Fruit fly (Drosophila melanogaster) whole organism, embryonic: ENCODE measurements around the gene CG13699.

ENCODE experiments used
- Adf1 ChIP-seq: fragments of 200-800 bp; sonication (Bioruptor generic); IDR thresholded peaks from 2 replicates; pipeline ENCODE4 v1.3.6; 2022; ENCODE audit warnings: missing biosample characterization, missing genetic modification characterization
- Antp ChIP-seq: fragments of 200-800 bp; sonication (Bioruptor generic); optimal IDR thresholded peaks from 3 replicates; lab custom pipeline; 2016; ENCODE audit warnings: missing biosample characterization, missing genetic modification characterization
- Atf-2 ChIP-seq: fragments of 200-800 bp; sonication (Bioruptor generic); optimal IDR thresholded peaks from 2 replicates; lab custom pipeline; 2016; ENCODE audit warnings: missing biosample characterization, missing genetic modification characterization
- Bdp1 ChIP-seq: fragments of 200-800 bp; sonication (Bioruptor generic); optimal IDR thresholded peaks from 3 replicates; lab custom pipeline; 2016; ENCODE audit warnings: missing biosample characterization, missing genetic modification characterization
- Bgb ChIP-seq: fragments of 200-800 bp; sonication (Bioruptor generic); IDR thresholded peaks from 2 replicates; pipeline ENCODE4 v1.3.6; 2022; ENCODE audit warnings: missing biosample characterization, missing genetic modification characterization; ENCODE audit not compliant: partially characterized antibody
- CG10274 ChIP-seq: fragments of 200-800 bp; sonication (Bioruptor generic); optimal IDR thresholded peaks from 3 replicates; lab custom pipeline; 2017; ENCODE audit warnings: missing biosample characterization, mild to moderate bottlenecking, missing genetic modification characterization
- CG10321 ChIP-seq: fragments of 200-800 bp; sonication (Bioruptor generic); IDR thresholded peaks from 2 replicates; pipeline ENCODE4 v1.3.6; 2022; ENCODE audit warnings: missing biosample characterization, missing genetic modification characterization
- CG10462 ChIP-seq: fragments of 200-800 bp; sonication (Bioruptor generic); optimal IDR thresholded peaks from 2 replicates; lab custom pipeline; 2016; ENCODE audit warnings: missing biosample characterization, missing genetic modification characterization
- CG10543 ChIP-seq: fragments of 200-800 bp; sonication (Bioruptor generic); optimal IDR thresholded peaks from 3 replicates; lab custom pipeline; 2017; ENCODE audit warnings: missing biosample characterization, mild to moderate bottlenecking, missing genetic modification characterization, moderate library complexity
- CG11695 ChIP-seq: fragments of 200-800 bp; sonication (Bioruptor generic); IDR thresholded peaks from 3 replicates; pipeline ENCODE4 v1.3.6; 2022; ENCODE audit warnings: missing biosample characterization, missing genetic modification characterization
- CG13287 ChIP-seq: fragments of 200-800 bp; sonication (Bioruptor generic); IDR thresholded peaks from 2 replicates; pipeline ENCODE4 v1.3.6; 2022; ENCODE audit warnings: missing biosample characterization, missing genetic modification characterization; ENCODE audit not compliant: partially characterized antibody
- CG15601 ChIP-seq: fragments of 200-800 bp; sonication (Bioruptor generic); optimal IDR thresholded peaks from 3 replicates; lab custom pipeline; 2019; ENCODE audit warnings: missing biosample characterization, mild to moderate bottlenecking, missing genetic modification characterization, moderate library complexity
- CG15696 ChIP-seq: fragments of 200-800 bp; sonication (Bioruptor generic); optimal IDR thresholded peaks from 2 replicates; lab custom pipeline; 2019; ENCODE audit warnings: missing biosample characterization, mild to moderate bottlenecking, missing genetic modification characterization, moderate library complexity
- CG17385 ChIP-seq: fragments of 200-800 bp; sonication (Bioruptor generic); optimal IDR thresholded peaks from 3 replicates; lab custom pipeline; 2018; ENCODE audit warnings: missing biosample characterization, mild to moderate bottlenecking, missing genetic modification characterization
- CG31224 ChIP-seq: fragments of 200-800 bp; sonication (Bioruptor generic); IDR thresholded peaks from 2 replicates; pipeline ENCODE4 v1.3.6; 2022; ENCODE audit warnings: missing biosample characterization, missing genetic modification characterization
- CG33213 ChIP-seq: fragments of 200-800 bp; sonication (Bioruptor generic); optimal IDR thresholded peaks from 3 replicates; lab custom pipeline; 2016; ENCODE audit warnings: missing biosample characterization, missing genetic modification characterization
- CG6254 ChIP-seq: fragments of 200-800 bp; sonication (Bioruptor generic); optimal IDR thresholded peaks from 3 replicates; lab custom pipeline; 2017; ENCODE audit warnings: mild to moderate bottlenecking, missing biosample characterization, missing genetic modification reagents, missing genetic modification characterization
- CG9797 ChIP-seq: fragments of 200-800 bp; sonication (Bioruptor generic); optimal IDR thresholded peaks from 3 replicates; lab custom pipeline; 2018; ENCODE audit warnings: missing biosample characterization, mild to moderate bottlenecking, missing genetic modification characterization
- D19B ChIP-seq: fragments of 200-800 bp; sonication (Bioruptor generic); optimal IDR thresholded peaks from 2 replicates; lab custom pipeline; 2017; ENCODE audit warnings: missing biosample characterization, mild to moderate bottlenecking, missing genetic modification characterization
- Deaf1 ChIP-seq: fragments of 200-800 bp; optimal IDR thresholded peaks from 3 replicates; lab custom pipeline; 2019; ENCODE audit warnings: missing biosample characterization, mild to moderate bottlenecking, missing genetic modification characterization, moderate library complexity
- Ets97D ChIP-seq: fragments of 200-800 bp; sonication (Bioruptor generic); optimal IDR thresholded peaks from 3 replicates; lab custom pipeline; 2016; ENCODE audit warnings: missing biosample characterization, missing genetic modification characterization
- H15 ChIP-seq: fragments of 200-800 bp; sonication (Bioruptor generic); IDR thresholded peaks from 3 replicates; pipeline ENCODE4 v1.3.6; 2022; ENCODE audit warnings: missing biosample characterization, missing genetic modification characterization
- H2.0 ChIP-seq: fragments of 200-800 bp; sonication (Bioruptor generic); IDR thresholded peaks from 2 replicates; pipeline ENCODE4 v1.3.6; 2022; ENCODE audit warnings: missing biosample characterization, missing genetic modification characterization
- HHEX ChIP-seq: fragments of 200-800 bp; sonication (Bioruptor generic); optimal IDR thresholded peaks from 3 replicates; lab custom pipeline; 2017; ENCODE audit warnings: missing biosample characterization, mild to moderate bottlenecking, missing genetic modification characterization, missing genetic modification reagents
- HLHmδ ChIP-seq: fragments of 200-800 bp; sonication (Bioruptor generic); optimal IDR thresholded peaks from 2 replicates; lab custom pipeline; 2018; ENCODE audit warnings: missing biosample characterization, mild to moderate bottlenecking, missing genetic modification characterization, moderate library complexity
- Hmx ChIP-seq: fragments of 200-800 bp; sonication (Bioruptor generic); optimal IDR thresholded peaks from 2 replicates; lab custom pipeline; 2016; ENCODE audit warnings: missing biosample characterization, missing genetic modification characterization
- NFAT ChIP-seq: fragments of 200-800 bp; sonication (Bioruptor generic); IDR thresholded peaks from 2 replicates; pipeline ENCODE4 v1.3.6; 2022; ENCODE audit warnings: missing biosample characterization, missing genetic modification characterization
- PHDP ChIP-seq: fragments of 200-800 bp; sonication (Bioruptor generic); optimal IDR thresholded peaks from 3 replicates; lab custom pipeline; 2018; ENCODE audit warnings: missing biosample characterization, mild to moderate bottlenecking, missing genetic modification characterization, moderate library complexity
- Poxn ChIP-seq: fragments of 200-800 bp; sonication (Bioruptor generic); IDR thresholded peaks from 2 replicates; pipeline ENCODE4 v1.3.6; 2022; ENCODE audit warnings: missing biosample characterization, missing genetic modification characterization
- Sox100B ChIP-seq: fragments of 200-800 bp; sonication (Bioruptor generic); optimal IDR thresholded peaks from 3 replicates; lab custom pipeline; 2018; ENCODE audit warnings: missing biosample characterization, mild to moderate bottlenecking, missing genetic modification characterization
- Spps ChIP-seq: fragments of 200-800 bp; sonication (Bioruptor generic); optimal IDR thresholded peaks from 2 replicates; lab custom pipeline; 2018; ENCODE audit warnings: missing biosample characterization, mild to moderate bottlenecking, missing genetic modification characterization
- chinmo ChIP-seq: fragments of 200-800 bp; sonication (Bioruptor generic); IDR thresholded peaks from 4 replicates; pipeline ENCODE4 v1.3.6; 2022; ENCODE audit warnings: missing biosample characterization, missing genetic modification characterization; ENCODE audit not compliant: partially characterized antibody
- chm ChIP-seq: fragments of 200-800 bp; sonication (Bioruptor generic); IDR thresholded peaks from 2 replicates; pipeline ENCODE4 v1.3.6; 2022; ENCODE audit warnings: missing biosample characterization, missing genetic modification characterization
- danr ChIP-seq: fragments of 200-800 bp; sonication (Bioruptor generic); IDR thresholded peaks from 2 replicates; pipeline ENCODE4 v1.3.6; 2022; ENCODE audit warnings: missing biosample characterization, missing genetic modification characterization
- emc ChIP-seq: fragments of 200-800 bp; sonication (Bioruptor generic); optimal IDR thresholded peaks from 2 replicates; lab custom pipeline; 2016; ENCODE audit warnings: missing biosample characterization, missing genetic modification characterization
- eve ChIP-seq, 2 experiments: fragments of >200 bp; optimal IDR thresholded peaks; 2 replicates each; lab custom pipeline; 2017; ENCODE audit warnings: missing biosample characterization in 2 of 2, missing genetic modification characterization in 2 of 2
- ewg ChIP-seq: fragments of 200-800 bp; sonication (Bioruptor generic); optimal IDR thresholded peaks from 3 replicates; lab custom pipeline; 2017; ENCODE audit warnings: mild to moderate bottlenecking, missing biosample characterization, missing genetic modification reagents, missing genetic modification characterization
- fd96Cb ChIP-seq: fragments of 200-800 bp; sonication (Bioruptor generic); optimal IDR thresholded peaks from 2 replicates; lab custom pipeline; 2018; ENCODE audit warnings: missing biosample characterization, mild to moderate bottlenecking, missing genetic modification characterization, moderate library complexity
- gsb-n ChIP-seq: fragments of 200-800 bp; sonication (Bioruptor generic); optimal IDR thresholded peaks from 3 replicates; lab custom pipeline; 2018; ENCODE audit warnings: missing biosample characterization, mild to moderate bottlenecking, missing genetic modification characterization
- gt ChIP-seq: fragments of 200-800 bp; sonication (Bioruptor generic); IDR thresholded peaks from 2 replicates; pipeline ENCODE4 v1.3.6; 2022; ENCODE audit warnings: missing biosample characterization, missing genetic modification characterization
- h ChIP-seq: fragments of >200 bp; optimal IDR thresholded peaks from 2 replicates; lab custom pipeline; 2017
- klu ChIP-seq: fragments of 200-800 bp; sonication (Bioruptor generic); IDR thresholded peaks from 2 replicates; pipeline ENCODE4 v1.3.6; 2022; ENCODE audit warnings: missing biosample characterization, missing genetic modification characterization
- oc ChIP-seq: fragments of 200-800 bp; sonication (Bioruptor generic); optimal IDR thresholded peaks from 2 replicates; lab custom pipeline; 2018; ENCODE audit warnings: missing biosample characterization, mild to moderate bottlenecking, missing genetic modification characterization, moderate library complexity
- odd ChIP-seq: fragments of 200-800 bp; sonication (Bioruptor generic); optimal IDR thresholded peaks from 2 replicates; lab custom pipeline; 2017; ENCODE audit warnings: missing biosample characterization, mild to moderate bottlenecking, missing genetic modification characterization
- p53 ChIP-seq: fragments of 200-800 bp; sonication (Bioruptor generic); optimal IDR thresholded peaks from 2 replicates; lab custom pipeline; 2016; ENCODE audit warnings: missing biosample characterization, missing genetic modification characterization
- phol ChIP-seq: fragments of 200-800 bp; sonication (Bioruptor generic); optimal IDR thresholded peaks from 3 replicates; lab custom pipeline; 2018; ENCODE audit warnings: missing biosample characterization, mild to moderate bottlenecking, missing genetic modification characterization, moderate library complexity
- sisA ChIP-seq: fragments of 200-800 bp; sonication (Bioruptor generic); IDR thresholded peaks from 2 replicates; pipeline ENCODE4 v1.3.6; 2022; ENCODE audit warnings: missing biosample characterization, missing genetic modification characterization
- sqz ChIP-seq: fragments of 200-800 bp; sonication (Bioruptor generic); optimal IDR thresholded peaks from 3 replicates; lab custom pipeline; 2018; ENCODE audit warnings: missing biosample characterization, mild to moderate bottlenecking, missing genetic modification characterization
- sr ChIP-seq: fragments of 200-800 bp; sonication (Bioruptor generic); IDR thresholded peaks from 3 replicates; pipeline ENCODE4 v1.3.6; 2022; ENCODE audit warnings: missing biosample characterization, missing genetic modification characterization
- stwl ChIP-seq: fragments of 200-800 bp; sonication (Bioruptor generic); optimal IDR thresholded peaks from 3 replicates; lab custom pipeline; 2018; ENCODE audit warnings: missing biosample characterization, mild to moderate bottlenecking, missing genetic modification characterization, moderate library complexity
- ttk ChIP-seq: fragments of 200-800 bp; sonication (Bioruptor generic); IDR thresholded peaks from 2 replicates; pipeline ENCODE4 v2.1.2; 2022; ENCODE audit warnings: missing biosample characterization, missing genetic modification characterization

The CG13699 gene

DNA sequence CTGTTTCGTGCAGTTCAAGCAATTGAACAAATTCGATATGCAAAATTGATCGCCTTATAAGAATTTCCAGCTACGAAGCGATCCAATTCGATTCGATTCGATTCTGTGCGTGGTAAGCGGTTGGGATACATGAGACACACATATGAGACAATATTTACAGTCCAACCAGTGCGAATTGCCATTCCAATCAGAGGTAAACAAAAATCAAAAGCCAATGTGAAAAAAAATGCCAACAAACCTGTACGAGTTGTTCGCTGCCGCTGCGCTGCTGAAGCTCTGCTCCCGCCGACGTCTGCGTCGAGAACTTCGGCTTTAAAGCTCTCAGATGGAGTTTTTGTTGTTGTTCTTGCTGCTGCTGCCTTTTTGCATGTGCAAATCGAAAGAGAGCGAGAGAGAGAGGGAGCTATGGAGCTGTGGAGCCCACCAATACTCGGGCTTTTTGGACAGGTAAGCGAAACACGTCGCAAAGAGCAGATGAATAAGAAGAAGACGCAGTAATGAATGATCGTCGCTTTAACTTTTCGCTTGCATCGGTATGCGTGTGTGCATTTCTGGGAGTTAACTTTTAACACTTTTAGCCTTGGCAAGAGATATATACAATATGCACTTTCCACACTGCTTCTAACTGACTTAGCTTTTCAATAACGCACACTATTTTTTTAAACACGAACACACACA lies 56.8 kb downstream of the CG13699 start (continued):
- TF ChIP-seq CG15601 (tag; lab: Kevin White, UChicago) = no peak
- TF ChIP-seq chm (GFP tag; lab: Robert Waterston, UW) = no peak
- no peak for TF ChIP-seq emc (GFP tag; lab: Kevin White, UChicago)
- no peak for TF ChIP-seq gt (GFP tag; lab: Robert Waterston, UW)
- TF ChIP-seq p53 = no peak
- no peak for TF ChIP-seq CG10543 (GFP tag; lab: Kevin White, UChicago)
- TF ChIP-seq CG10462 (GFP tag; lab: Kevin White, UChicago) = no peak
- no peak for TF ChIP-seq CG31224
- no peak for TF ChIP-seq Bgb (GFP tag; lab: Robert Waterston, UW)
- peak; percentile 91 for TF ChIP-seq Adf1 (GFP tag; lab: Robert Waterston, UW)
- no peak for TF ChIP-seq odd (GFP tag; lab: Kevin White, UChicago)
- TF ChIP-seq Antp (GFP tag; lab: Kevin White, UChicago) = no peak
- TF ChIP-seq CG15696 (tag; lab: Kevin White, UChicago) = no peak
- no peak for TF ChIP-seq D19B
- TF ChIP-seq ewg (GFP tag; lab: Kevin White, UChicago) = no peak
- TF ChIP-seq h = no peak
- TF ChIP-seq stwl (tag; lab: Kevin White, UChicago) = no peak
- TF ChIP-seq Hmx (GFP tag; lab: Kevin White, UChicago) = no peak
- TF ChIP-seq HLHmδ (GFP tag; lab: Kevin White, UChicago) = no peak
- no peak for TF ChIP-seq Spps
- TF ChIP-seq ttk (GFP tag; lab: Robert Waterston, UW) = no peak
- TF ChIP-seq CG11695 (GFP tag; lab: Robert Waterston, UW) = 0 out of 3 replicates have a peak, but pooled peaks have one; percentile 6
- no peak for TF ChIP-seq sr
- no peak for TF ChIP-seq sqz
- peak; percentile 50 for TF ChIP-seq CG17385 (GFP tag; lab: Kevin White, UChicago)
- no peak for TF ChIP-seq CG9797
- TF ChIP-seq Bdp1 (GFP tag; lab: Kevin White, UChicago) = no peak
- TF ChIP-seq Ets97D (GFP tag; lab: Kevin White, UChicago) = no peak
- TF ChIP-seq fd96Cb (tag; lab: Kevin White, UChicago) = no peak
- 0 out of 2 replicates have a peak, but pooled peaks have one; percentile 32 for TF ChIP-seq CG13287
- no peak for TF ChIP-seq Sox100B (GFP tag; lab: Kevin White, UChicago)
- no peak for TF ChIP-seq H2.0 (GFP tag; lab: Robert Waterston, UW)
- peak; percentile 91; the same call in 2 of the 4 replicates for TF ChIP-seq chinmo (GFP tag; lab: Robert Waterston, UW)
- TF ChIP-seq CG10274 (GFP tag; lab: Kevin White, UChicago) = no peak
- TF ChIP-seq NFAT (GFP tag; lab: Robert Waterston, UW) = no peak
- no peak for TF ChIP-seq HHEX (GFP tag; lab: Kevin White, UChicago)
- no peak for TF ChIP-seq Deaf1 (tag; lab: Kevin White, UChicago)
- no peak for TF ChIP-seq H15 (GFP tag; lab: Robert Waterston, UW)
- TF ChIP-seq phol = no peak
- no peak for TF ChIP-seq oc (tag; lab: Kevin White, UChicago)
- no peak for TF ChIP-seq sisA
- no peak for TF ChIP-seq Atf-2 (GFP tag; lab: Kevin White, UChicago)
- TF ChIP-seq gsb-n (tag; lab: Kevin White, UChicago) = no peak
- TF ChIP-seq danr = no peak
- no peak for TF ChIP-seq eve (GFP tag; optimal IDR thresholded peaks at IDR 0.05; lab: Kevin White, UChicago)
- TF ChIP-seq PHDP = no peak
- TF ChIP-seq Poxn (GFP tag; lab: Robert Waterston, UW) = no peak
- no peak for TF ChIP-seq CG10321 (GFP tag; lab: Robert Waterston, UW)
- TF ChIP-seq CG33213 = no peak
- no peak for TF ChIP-seq CG6254
- TF ChIP-seq klu (GFP tag; lab: Robert Waterston, UW) = no peak
